Fruit fly (Drosophila melanogaster): ENCODE measurements around the gene CG32026.

DNA sequence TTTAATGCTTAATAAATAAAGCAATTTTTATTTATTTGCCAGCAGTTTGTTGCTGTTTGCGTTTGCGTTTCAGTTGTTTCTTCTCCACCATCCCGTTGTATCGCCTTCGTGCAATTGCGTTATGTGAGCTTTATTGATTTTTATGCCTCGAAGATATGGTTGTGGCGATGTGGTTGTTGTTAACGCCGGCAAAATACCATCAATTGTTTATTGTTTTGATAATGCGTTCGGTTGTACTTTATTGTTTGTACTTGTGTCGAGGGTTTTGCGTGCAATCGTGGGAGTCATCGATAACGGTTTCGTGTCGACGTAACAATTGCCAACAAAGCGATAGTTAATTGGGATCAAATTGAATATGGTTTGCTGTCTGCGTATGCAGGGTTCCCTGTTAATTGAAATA is 6.1 kb downstream of the CG32026 start:
- TF ChIP-seq CG7045 (GFP tag; optimal IDR thresholded peaks at IDR 0.05): no peak
- TF ChIP-seq CG12768 (GFP tag; optimal IDR thresholded peaks at IDR 0.05): no peak
- no peak for TF ChIP-seq CG33017 (tag; optimal IDR thresholded peaks at IDR 0.05)
- TF ChIP-seq cnc (optimal IDR thresholded peaks at IDR 0.05): no peak
- no peak for TF ChIP-seq Crg-1 (GFP tag; optimal IDR thresholded peaks at IDR 0.05)
- TF ChIP-seq CG7101 (tag; optimal IDR thresholded peaks at IDR 0.05): no peak
- TF ChIP-seq CG5204 (GFP tag; optimal IDR thresholded peaks at IDR 0.05): no peak
- no peak for TF ChIP-seq kay (GFP tag; ENCODE audit: borderline replicate concordance)
